Fruit fly (Drosophila melanogaster) whole organism, pupa: ENCODE data around the gene ush.

Experiments used
- CG10348 ChIP-seq: fragments of 200-800 bp; sonication (Bioruptor generic); IDR thresholded peaks from 2 replicates; pipeline ENCODE4 v1.3.6; 2022; ENCODE audit warnings: missing biosample characterization, missing genetic modification characterization
- CG12605 ChIP-seq: fragments of 200-800 bp; sonication (Bioruptor generic); IDR thresholded peaks from 2 replicates; pipeline ENCODE4 v1.3.6; 2022; ENCODE audit warnings: missing biosample characterization, missing genetic modification characterization
- CG13204 ChIP-seq: fragments of 200-800 bp; sonication (Bioruptor generic); optimal IDR thresholded peaks from 2 replicates; lab custom pipeline; 2018; ENCODE audit warnings: missing biosample characterization, mild to moderate bottlenecking, missing genetic modification characterization, moderate library complexity
- CG15710 ChIP-seq: fragments of 200-800 bp; sonication (Bioruptor generic); optimal IDR thresholded peaks from 2 replicates; lab custom pipeline; 2018; ENCODE audit warnings: missing biosample characterization, mild to moderate bottlenecking, missing genetic modification characterization, moderate library complexity
- CG17806 ChIP-seq: fragments of 200-800 bp; sonication (Bioruptor generic); optimal IDR thresholded peaks from 2 replicates; lab custom pipeline; 2018; ENCODE audit warnings: missing biosample characterization, mild to moderate bottlenecking, missing genetic modification characterization, moderate library complexity
- CG32121 ChIP-seq: fragments of 200-800 bp; sonication (Bioruptor generic); IDR thresholded peaks from 2 replicates; pipeline ENCODE4 v1.3.6; 2022; ENCODE audit warnings: missing biosample characterization, missing genetic modification characterization
- CG34367 ChIP-seq: fragments of 200-800 bp; sonication (Bioruptor generic); optimal IDR thresholded peaks from 2 replicates; lab custom pipeline; 2018; ENCODE audit warnings: missing biosample characterization, mild to moderate bottlenecking, missing genetic modification characterization
- CG4496 ChIP-seq: fragments of 200-800 bp; sonication (Bioruptor generic); IDR thresholded peaks from 3 replicates; pipeline ENCODE4 v1.3.6; 2022; ENCODE audit warnings: missing biosample characterization, missing genetic modification characterization
- CG8159 ChIP-seq: fragments of 200-800 bp; sonication (Bioruptor generic); optimal IDR thresholded peaks from 3 replicates; lab custom pipeline; 2018; ENCODE audit warnings: missing biosample characterization, mild to moderate bottlenecking, missing genetic modification characterization, moderate library complexity
- CG8301 ChIP-seq: fragments of 200-800 bp; sonication (Bioruptor generic); optimal IDR thresholded peaks from 2 replicates; lab custom pipeline; 2018; ENCODE audit warnings: missing biosample characterization, mild to moderate bottlenecking, missing genetic modification characterization
- CG9948 ChIP-seq: fragments of 200-800 bp; sonication (Bioruptor generic); optimal IDR thresholded peaks from 2 replicates; lab custom pipeline; 2018; ENCODE audit warnings: missing biosample characterization, mild to moderate bottlenecking, missing genetic modification characterization, moderate library complexity
- D1 ChIP-seq: fragments of 200-800 bp; sonication (Bioruptor generic); optimal IDR thresholded peaks from 2 replicates; lab custom pipeline; 2018; ENCODE audit warnings: missing biosample characterization, mild to moderate bottlenecking, missing genetic modification characterization, moderate library complexity
- EcR ChIP-seq: fragments of 200-800 bp; sonication (Bioruptor generic); optimal IDR thresholded peaks from 3 replicates; lab custom pipeline; 2019; ENCODE audit warnings: missing biosample characterization, missing genetic modification characterization, mild to moderate bottlenecking, moderate library complexity, missing genetic modification reagents
- Ets98B ChIP-seq: fragments of 200-800 bp; sonication (Bioruptor generic); IDR thresholded peaks from 2 replicates; pipeline ENCODE4 v1.3.6; 2022; ENCODE audit warnings: missing biosample characterization, missing genetic modification characterization
- Pif1A ChIP-seq: fragments of 200-800 bp; sonication (Bioruptor generic); optimal IDR thresholded peaks from 3 replicates; lab custom pipeline; 2016; ENCODE audit warnings: missing biosample characterization, missing genetic modification characterization
- Pif1B ChIP-seq: fragments of 200-800 bp; sonication (Bioruptor generic); optimal IDR thresholded peaks from 3 replicates; lab custom pipeline; 2016; ENCODE audit warnings: missing biosample characterization, missing genetic modification characterization
- Snoo ChIP-seq: fragments of 200-800 bp; sonication (Bioruptor generic); optimal IDR thresholded peaks from 3 replicates; lab custom pipeline; 2017; ENCODE audit warnings: missing biosample characterization, mild to moderate bottlenecking, missing genetic modification characterization, inconsistent platforms
- gl ChIP-seq: fragments of 200-800 bp; sonication (Bioruptor generic); optimal IDR thresholded peaks from 2 replicates; lab custom pipeline; 2018; ENCODE audit warnings: missing biosample characterization, mild to moderate bottlenecking, missing genetic modification characterization

ush gene

DNA sequence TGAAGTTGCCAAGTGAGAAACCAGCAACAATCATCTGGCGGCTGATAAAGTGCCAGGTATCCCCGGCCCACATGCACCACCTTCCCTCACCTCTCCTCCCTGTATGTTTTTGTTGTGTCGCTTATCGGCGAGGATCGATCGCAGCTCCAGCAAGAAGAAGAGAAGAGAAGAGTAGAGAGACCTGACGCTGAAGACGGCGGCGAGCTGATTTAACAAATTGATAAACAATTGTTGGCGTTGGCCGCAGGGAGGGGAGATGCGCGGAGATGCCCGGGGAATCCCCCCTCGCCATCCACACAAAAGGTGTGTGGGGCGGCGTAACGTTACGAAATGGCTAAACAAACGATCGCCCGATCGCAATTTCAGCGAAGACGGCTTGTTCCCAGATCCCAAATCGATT lies 57.7 kb downstream of the ush start:
- TF ChIP-seq EcR (GFP tag; lab: Kevin White, UChicago) (peak; percentile 0), Ets98B (GFP tag; lab: Robert Waterston, UW) (no peak), CG13204 (peak; percentile 77)
- TF ChIP-seq, all 21 proteins: peak for 2

DNA sequence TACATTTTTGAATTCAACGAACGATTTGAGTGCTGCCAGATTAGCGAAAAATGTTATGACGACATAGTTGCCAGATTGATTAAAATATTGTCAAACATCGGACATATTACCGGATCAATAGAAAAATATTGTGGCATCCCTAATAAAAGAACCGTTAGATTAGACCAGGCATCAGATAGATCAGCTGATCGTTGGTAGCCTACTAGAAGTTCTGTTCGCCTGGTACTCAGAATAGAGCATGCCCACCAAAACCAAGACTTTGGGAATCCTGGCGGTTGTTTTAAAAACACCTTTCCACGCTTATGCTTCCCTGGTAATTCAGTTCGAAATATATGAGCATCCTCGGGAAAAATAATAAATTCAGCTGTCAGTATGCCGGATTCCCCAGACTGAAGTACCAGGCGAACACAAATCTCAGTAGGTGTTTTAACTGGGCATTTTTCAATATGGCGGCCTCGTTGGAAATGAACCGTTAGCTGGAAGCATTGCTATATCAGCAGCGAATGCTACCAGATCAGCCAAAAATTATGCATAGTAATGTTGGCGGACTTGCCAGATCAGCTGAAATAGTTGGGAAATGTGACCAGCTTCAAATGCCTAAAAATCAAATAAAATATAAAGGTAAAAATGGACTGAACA lies 64.7 kb downstream of the ush start:
- peak; percentile 2 for TF ChIP-seq CG8301 (tag; lab: Kevin White, UChicago)
- no peak for TF ChIP-seq CG9948 (tag; lab: Kevin White, UChicago)
- peak; percentile 15; the same call in 1 of the 2 replicates for TF ChIP-seq CG32121 (GFP tag; lab: Robert Waterston, UW)
- TF ChIP-seq D1 (tag; lab: Kevin White, UChicago) = no peak
- TF ChIP-seq Pif1A (GFP tag; lab: Kevin White, UChicago) = no peak
- TF ChIP-seq Snoo (tag; lab: Kevin White, UChicago) = no peak

DNA sequence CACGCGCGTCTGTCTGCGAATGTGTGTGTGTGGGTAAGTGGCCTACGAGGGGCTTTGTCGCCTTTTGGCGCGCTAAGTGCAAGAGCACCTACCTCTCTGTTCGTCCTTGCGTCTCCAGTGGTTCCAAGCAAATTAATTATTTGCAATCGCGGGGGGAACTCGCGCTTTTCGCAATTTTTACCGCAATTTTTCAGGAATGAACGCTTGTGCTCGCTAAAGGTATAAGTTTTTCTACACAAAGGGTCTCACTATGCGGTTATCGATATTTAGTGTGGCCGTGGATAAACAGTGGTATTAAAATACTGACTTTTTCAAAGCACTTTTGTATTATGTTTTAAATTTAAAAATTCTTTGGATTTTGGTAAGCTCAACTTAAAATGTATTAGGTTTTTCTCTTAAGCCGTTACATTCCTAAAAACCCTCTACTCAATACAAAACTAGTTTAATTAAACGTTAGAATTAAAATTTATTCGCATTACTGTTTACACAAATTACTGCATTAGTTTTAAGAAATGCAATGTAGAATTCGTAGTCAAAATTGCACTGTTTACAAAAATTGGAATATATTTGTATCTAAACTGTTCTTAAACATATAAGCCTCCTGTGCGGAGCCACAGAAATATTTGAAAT lies 66.4 kb downstream of the ush start, which contains the start of gene lwr:
lwr (minus strand) TSS at position 243 of the 630 bp plus-strand sequence.
- TF ChIP-seq CG8159 (tag; lab: Kevin White, UChicago) (no peak), EcR (GFP tag; lab: Kevin White, UChicago) (peak; percentile 14)

DNA sequence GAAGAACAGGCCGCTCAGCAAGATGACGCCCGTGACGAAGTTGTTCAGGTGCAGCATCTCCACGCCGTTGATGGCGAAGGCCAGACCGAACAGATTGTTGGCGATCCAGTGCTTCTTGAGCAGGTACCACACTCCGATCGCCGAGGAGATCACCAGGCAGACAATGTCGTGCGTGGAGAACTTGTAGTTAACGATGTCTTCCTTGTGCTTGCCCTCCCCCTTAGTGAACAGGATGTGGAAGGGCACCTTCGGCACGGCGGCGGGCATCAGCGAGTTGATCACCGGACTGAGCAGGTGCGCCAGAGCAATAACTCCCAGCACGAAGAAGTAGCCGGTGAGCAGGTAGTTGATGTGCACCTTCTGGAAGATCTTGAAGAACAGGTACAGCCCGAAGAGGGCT lies 67.8 kb downstream of the ush start:
- TF ChIP-seq CG34367 (tag; lab: Kevin White, UChicago) (no peak), CG10348 (GFP tag; lab: Robert Waterston, UW) (no peak), CG13204 (no peak), Pif1B (GFP tag; lab: Kevin White, UChicago) (no peak), Snoo (tag; lab: Kevin White, UChicago) (no peak), CG17806 (tag; lab: Kevin White, UChicago) (no peak), CG15710 (tag; lab: Kevin White, UChicago) (no peak), CG32121 (GFP tag; lab: Robert Waterston, UW) (no peak), CG12605 (GFP tag; lab: Robert Waterston, UW) (no peak), CG9948 (tag; lab: Kevin White, UChicago) (no peak), Pif1A (GFP tag; lab: Kevin White, UChicago) (no peak), CG4496 (GFP tag; lab: Robert Waterston, UW) (no peak), CG8159 (tag; lab: Kevin White, UChicago) (no peak)

DNA sequence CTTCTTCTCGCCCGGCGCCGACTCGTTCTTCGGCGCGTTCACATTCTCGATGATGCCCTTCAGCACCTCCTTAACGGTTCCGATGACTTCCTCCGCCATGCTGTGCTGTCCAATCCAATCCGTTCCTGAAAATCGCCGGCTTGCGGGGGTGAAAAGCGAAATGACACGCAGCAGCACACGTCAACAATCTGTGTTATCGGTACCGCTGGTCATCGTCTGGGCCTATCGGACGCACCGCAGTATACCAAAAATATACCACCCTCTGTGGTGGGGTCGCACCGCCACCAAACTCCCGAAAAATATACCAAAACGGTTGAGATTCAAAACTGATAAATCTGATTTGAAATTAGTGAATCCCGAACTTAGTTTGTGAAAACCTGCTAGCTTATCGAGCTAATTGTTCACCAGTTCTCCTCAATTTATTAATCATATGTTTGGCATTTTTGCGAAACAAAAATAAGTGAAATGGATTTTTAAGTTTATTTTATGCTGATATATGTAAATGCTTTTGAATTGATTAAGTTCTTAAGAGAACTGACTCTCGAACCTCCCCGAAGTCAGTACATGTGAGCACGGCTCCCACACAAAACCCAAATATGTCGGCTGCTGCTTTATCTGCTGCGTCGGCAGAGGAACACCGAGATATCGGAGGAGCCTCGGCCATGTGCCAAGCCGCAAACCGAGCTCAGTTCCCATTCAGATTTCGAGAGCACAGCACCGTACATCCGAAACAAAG lies 68.6 kb downstream of the ush start, which contains the start of the genes Spp and nAChRbeta3:
Spp (minus strand) TSS at position 210 of the 736 bp plus-strand sequence.
nAChRbeta3 (plus strand) TSS at position 686 of the 736 bp plus-strand sequence.
- TF ChIP-seq Ets98B (GFP tag; lab: Robert Waterston, UW) (peak; percentile 17; the same call in 1 of the 2 replicates), CG15710 (tag; lab: Kevin White, UChicago) (no peak), gl (no peak), CG4496 (GFP tag; lab: Robert Waterston, UW) (0 out of 3 replicates have a peak, but pooled peaks have one; percentile 8)

DNA sequence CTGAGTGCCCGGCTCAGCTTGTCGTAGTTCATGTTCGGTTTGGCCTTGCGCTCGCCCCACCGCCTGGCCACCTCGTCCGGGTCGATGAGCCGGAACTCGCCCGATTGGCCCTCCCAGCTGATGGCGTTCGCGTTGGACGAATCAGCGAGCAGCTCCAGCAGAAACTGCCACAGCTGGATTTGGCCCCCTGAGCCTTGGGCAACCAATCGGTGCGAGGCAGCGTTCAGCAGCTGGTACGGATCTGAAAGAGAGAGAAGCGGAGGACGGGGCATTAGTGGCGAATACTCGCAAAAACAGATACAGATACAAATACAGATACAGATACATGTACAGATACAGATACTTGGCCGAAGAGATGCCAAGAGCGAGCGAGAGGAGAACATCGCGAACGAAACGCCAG lies 72.0 kb downstream of the ush start:
- TF ChIP-seq CG8301 (tag; lab: Kevin White, UChicago) = no peak
- peak; percentile 26 for TF ChIP-seq EcR (GFP tag; lab: Kevin White, UChicago)
- no peak for TF ChIP-seq CG10348 (GFP tag; lab: Robert Waterston, UW)
- TF ChIP-seq Pif1B (GFP tag; lab: Kevin White, UChicago) = no peak

DNA sequence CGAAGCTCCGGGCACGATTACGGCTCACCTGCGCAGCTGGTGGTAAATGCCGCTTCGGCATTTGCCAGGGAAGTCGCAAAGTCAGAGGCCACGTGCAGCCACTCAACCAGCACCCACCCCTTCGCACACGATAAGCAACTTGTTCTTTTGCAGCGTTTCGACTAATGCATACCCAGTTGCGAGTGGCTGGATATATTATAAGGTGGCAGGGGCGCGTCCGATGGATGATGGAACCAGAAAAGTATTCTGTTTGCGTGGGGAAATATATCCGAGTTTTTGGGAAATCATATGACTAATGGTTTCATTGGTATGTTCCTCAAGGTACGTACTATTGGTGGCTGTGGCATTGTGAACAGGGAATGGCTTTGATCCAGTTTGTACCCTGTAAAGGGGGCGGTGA lies 73.6 kb downstream of the ush start:
- TF ChIP-seq Pif1B (GFP tag; lab: Kevin White, UChicago) (no peak), CG13204 (no peak), CG15710 (tag; lab: Kevin White, UChicago) (no peak), CG10348 (GFP tag; lab: Robert Waterston, UW) (no peak), CG8159 (tag; lab: Kevin White, UChicago) (no peak), Pif1A (GFP tag; lab: Kevin White, UChicago) (no peak), Snoo (tag; lab: Kevin White, UChicago) (no peak), CG32121 (GFP tag; lab: Robert Waterston, UW) (no peak), CG17806 (tag; lab: Kevin White, UChicago) (no peak), Ets98B (GFP tag; lab: Robert Waterston, UW) (no peak), CG12605 (GFP tag; lab: Robert Waterston, UW) (no peak), CG9948 (tag; lab: Kevin White, UChicago) (no peak)
- TF ChIP-seq, all 21 proteins: peak for 0
